Worm (Caenorhabditis elegans): ENCODE data around the gene F15B9.10.

Gene F15B9.10

ce11 chrV:13013158-13013557 is 4.4 kb upstream of the F15B9.10 start, which contains the start of gene try-10:
TSS of gene try-10 (minus strand) at chrV:13013258.
- no peak for TF ChIP-seq hlh-30 (tag; optimal IDR thresholded peaks at IDR 0.05; ENCODE audit: insufficient read depth)

ce11 chrV:13011904-13012303 is 3.2 kb upstream of the F15B9.10 start:
- TF ChIP-seq elt-2 (tag; optimal IDR thresholded peaks at IDR 0.05) (peak; percentile 63), ceh-24 (tag; optimal IDR thresholded peaks at IDR 0.05) (no peak)

DNA sequence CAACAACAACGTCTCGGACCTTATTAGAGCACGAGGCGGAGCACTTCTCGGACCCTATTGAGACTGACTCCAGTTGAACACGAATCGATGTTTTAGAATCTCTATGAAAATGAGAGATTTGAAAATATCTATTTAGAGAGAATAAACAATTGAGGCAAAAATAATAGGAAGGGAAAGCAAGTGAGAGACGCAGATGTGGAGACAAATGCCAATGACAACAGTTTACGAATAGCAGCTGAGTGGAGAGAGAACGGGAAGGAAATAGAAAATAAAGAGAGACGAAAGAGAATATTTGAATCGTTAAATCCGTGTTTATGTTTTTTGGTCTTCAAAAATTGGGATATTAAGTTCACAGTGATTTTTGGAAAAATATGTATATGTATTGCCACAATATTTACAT is 1.1 kb upstream of the F15B9.10 start:
- TF ChIP-seq syd-9 (tag; optimal IDR thresholded peaks at IDR 0.05) (no peak), nfya-1 (tag; optimal IDR thresholded peaks at IDR 0.05) (peak; percentile 31), unc-55 (GFP tag; optimal IDR thresholded peaks at IDR 0.05) (peak; percentile 47), unc-42 (tag; optimal IDR thresholded peaks at IDR 0.05) (peak; percentile 15), C08G9.2 (tag; optimal IDR thresholded peaks at IDR 0.05) (no peak), ceh-18 (tag; optimal IDR thresholded peaks at IDR 0.05) (peak; percentile 6), ets-4 (tag; optimal IDR thresholded peaks at IDR 0.05) (no peak), ceh-31 (tag; optimal IDR thresholded peaks at IDR 0.05) (peak; percentile 51), che-1 (tag; optimal IDR thresholded peaks at IDR 0.05) (no peak)

ce11 chrV:13009271-13009670 is 546 bp upstream of the F15B9.10 start:
- TF ChIP-seq rnt-1 (tag; optimal IDR thresholded peaks at IDR 0.05) (no peak), hlh-8 (tag; optimal IDR thresholded peaks at IDR 0.05) (no peak), eyg-1 (tag; optimal IDR thresholded peaks at IDR 0.05) (no peak), nhr-11 (tag; optimal IDR thresholded peaks at IDR 0.05) (no peak)

DNA sequence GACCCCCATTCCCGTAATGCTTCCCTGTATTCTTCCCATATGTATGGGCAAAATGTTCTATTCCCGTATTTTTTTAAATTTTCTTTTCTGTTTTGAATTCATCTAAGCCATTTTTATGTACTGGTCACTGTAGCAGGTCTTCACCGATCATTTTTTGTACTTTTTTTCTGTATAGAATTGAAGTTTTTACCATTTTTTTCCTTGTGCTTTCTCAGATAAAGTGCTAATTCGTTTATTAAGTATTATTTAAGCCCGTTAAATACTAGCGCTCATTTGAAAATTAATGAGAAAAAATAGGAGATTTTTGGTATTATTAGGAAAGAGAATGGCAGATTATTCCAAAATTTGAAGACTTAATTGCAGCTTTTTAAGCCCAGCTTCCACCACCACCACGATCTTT is 2.0 kb downstream of the F15B9.10 start:
- no peak for TF ChIP-seq pat-9 (tag; optimal IDR thresholded peaks at IDR 0.05)
- TF ChIP-seq unc-3 (GFP tag; conservative IDR thresholded peaks at IDR 0.05), result no peak
- TF ChIP-seq unc-3 (tag; optimal IDR thresholded peaks at IDR 0.05), result no peak
- TF ChIP-seq ztf-16 (tag; optimal IDR thresholded peaks at IDR 0.05), result no peak
- TF ChIP-seq lim-6 (tag; optimal IDR thresholded peaks at IDR 0.05), result no peak
- no peak for TF ChIP-seq unc-55 (GFP tag; optimal IDR thresholded peaks at IDR 0.05)
- TF ChIP-seq C08G9.2 (tag; optimal IDR thresholded peaks at IDR 0.05), result no peak
- TF ChIP-seq hlh-6 (tag; optimal IDR thresholded peaks at IDR 0.05), result no peak
- no peak for TF ChIP-seq nhr-232 (tag; optimal IDR thresholded peaks at IDR 0.05)
- TF ChIP-seq hlh-30 (tag; optimal IDR thresholded peaks at IDR 0.05; ENCODE audit: insufficient read depth), result no peak
- TF ChIP-seq dve-1 (tag; optimal IDR thresholded peaks at IDR 0.05), result no peak
- no peak for TF ChIP-seq ttx-3 (tag; optimal IDR thresholded peaks at IDR 0.05)
- TF ChIP-seq sox-4 (tag; optimal IDR thresholded peaks at IDR 0.05), result no peak
- no peak for TF ChIP-seq hlh-8 (tag; optimal IDR thresholded peaks at IDR 0.05)
- no peak for TF ChIP-seq ceh-31 (tag; optimal IDR thresholded peaks at IDR 0.05)
- TF ChIP-seq lin-11 (tag; optimal IDR thresholded peaks at IDR 0.05), result no peak
- no peak for TF ChIP-seq pag-3 (tag; optimal IDR thresholded peaks at IDR 0.05; ENCODE audit: borderline replicate concordance)
- no peak for TF ChIP-seq ceh-24 (tag; optimal IDR thresholded peaks at IDR 0.05)

DNA sequence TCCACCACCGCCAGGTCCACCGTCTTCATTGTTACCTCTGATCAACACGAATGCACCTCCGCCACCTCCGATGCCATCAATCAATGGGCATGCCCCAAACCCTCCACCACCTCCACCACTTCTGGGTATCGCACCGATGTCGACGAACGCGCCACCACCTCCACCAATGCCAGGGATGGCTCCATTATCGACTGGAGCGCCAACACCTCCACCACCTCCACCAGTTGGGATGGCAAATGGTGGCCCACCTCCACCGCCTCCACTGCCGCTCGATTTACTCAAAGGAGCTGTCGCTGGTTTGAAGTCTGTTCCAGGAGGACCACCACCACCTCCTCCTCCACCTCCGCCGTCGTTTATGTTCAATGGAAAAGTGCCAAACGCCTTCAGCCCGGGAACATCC is 4.4 kb downstream of the F15B9.10 start:
- TF ChIP-seq mec-3 (tag; optimal IDR thresholded peaks at IDR 0.05; ENCODE audit: borderline replicate concordance) (no peak), K02D7.2 (tag; optimal IDR thresholded peaks at IDR 0.05) (no peak), ceh-9 (tag; optimal IDR thresholded peaks at IDR 0.05) (no peak), nfya-1 (tag; optimal IDR thresholded peaks at IDR 0.05) (no peak), fax-1 (tag; optimal IDR thresholded peaks at IDR 0.05) (no peak), pat-9 (tag; optimal IDR thresholded peaks at IDR 0.05) (no peak)
